Worm (Caenorhabditis elegans): ENCODE data around the gene cyp-35B3.

ce11 chrV:3961235-3961634, 16.1 kb downstream of the cyp-35B3 start, which contains the start of gene cyp-34A6:
- TF ChIP-seq ama-1 (optimal IDR thresholded peaks at IDR 0.05), result no peak
- no peak for TF ChIP-seq flt-1 (GFP tag; IDR thresholded peaks at IDR 0.05)
- TF ChIP-seq tbx-37 (GFP tag; conservative IDR thresholded peaks at IDR 0.05), result no peak
- no peak for TF ChIP-seq hmg-4 (GFP tag; optimal IDR thresholded peaks at IDR 0.05)
- TF ChIP-seq pes-1 (GFP tag; IDR thresholded peaks at IDR 0.05), result no peak
- TF ChIP-seq sea-1 (GFP tag; conservative IDR thresholded peaks at IDR 0.05), result no peak
- TF ChIP-seq hnd-1 (tag; optimal IDR thresholded peaks at IDR 0.05), result no peak
- no peak for TF ChIP-seq ets-7 (tag; optimal IDR thresholded peaks at IDR 0.05)
- no peak for TF ChIP-seq scrt-1 (GFP tag; IDR thresholded peaks at IDR 0.05)
- no peak for TF ChIP-seq hmbx-1 (tag; optimal IDR thresholded peaks at IDR 0.05)
- no peak for TF ChIP-seq tbx-11 (GFP tag; IDR thresholded peaks at IDR 0.05)
